Worm (Caenorhabditis elegans): Measurements from ENCODE around the gene F44F4.10.

ce11 chrII:10898998-10899397, 18.1 kb downstream of the F44F4.10 start:
- TF ChIP-seq ztf-23 (GFP tag; IDR thresholded peaks at IDR 0.05) (no peak), klf-2 (GFP tag; conservative IDR thresholded peaks at IDR 0.05) (no peak)

Data from whole organism, midembryonic.